Worm (Caenorhabditis elegans): ENCODE data around the gene dbn-1.
"Not testable (repeated sequence)": the region's sequence is repeated elsewhere in the genome, so short reads cannot be mapped to it uniquely, and the experiment has no call there.

dbn-1 gene

ce11 chrIII:13761022-13761421 lies 847 bp downstream of the dbn-1 start:
- TF ChIP-seq cebp-1 (GFP tag; IDR thresholded peaks at IDR 0.05) (no peak), cebp-1 (tag; optimal IDR thresholded peaks at IDR 0.05) (no peak), zfh-2 (GFP tag; conservative IDR thresholded peaks at IDR 0.05) (0 out of 2 replicates have a peak, but pooled peaks have one; percentile 42), ceh-91 (GFP tag; IDR thresholded peaks at IDR 0.05) (no peak), mcd-1 (GFP tag; IDR thresholded peaks at IDR 0.05) (no peak), F52B5.7 (tag; optimal IDR thresholded peaks at IDR 0.05) (no peak), ceh-79 (tag; optimal IDR thresholded peaks at IDR 0.05) (no peak)

- TF ChIP-seq cebp-2 (GFP tag; IDR thresholded peaks at IDR 0.05) (no peak), zfh-2 (GFP tag; conservative IDR thresholded peaks at IDR 0.05) (peak; percentile 55; the same call in 1 of the 2 replicates), egrh-3 (GFP tag; IDR thresholded peaks at IDR 0.05) (0 out of 2 replicates have a peak, but pooled peaks have one; percentile 12), nhr-179 (tag; optimal IDR thresholded peaks at IDR 0.05) (no peak), ama-1 (optimal IDR thresholded peaks at IDR 0.05) (no peak), ama-1 (GFP tag; optimal IDR thresholded peaks at IDR 0.05) (no peak), hsf-1 (GFP tag; IDR thresholded peaks at IDR 0.05) (0 out of 2 replicates have a peak, but pooled peaks have one; percentile 28)
Measured at ce11 chrIII:13759691-13760090, 2.2 kb downstream of the dbn-1 start.

ce11 chrIII:13755689-13756088 lies 6.2 kb downstream of the dbn-1 start, which contains the start of gene toca-2:
Gene toca-2 (plus strand): TSS chrIII:13755896.
- peak; percentile 91 for TF ChIP-seq F33H1.4 (GFP tag; IDR thresholded peaks at IDR 0.05)
- no peak for TF ChIP-seq Y53F4B.3 (GFP tag; IDR thresholded peaks at IDR 0.05)
- TF ChIP-seq F23B12.7 (tag; optimal IDR thresholded peaks at IDR 0.05; ENCODE audit: insufficient read depth) = no peak
- no peak for TF ChIP-seq lsy-27 (tag; optimal IDR thresholded peaks at IDR 0.05; ENCODE audit: borderline replicate concordance, insufficient read depth)
- no peak for TF ChIP-seq snpc-4 (GFP tag; optimal IDR thresholded peaks at IDR 0.05)
- peak in 1 of 4 experiments; percentile 7 for TF ChIP-seq snpc-4 (tag; optimal IDR thresholded peaks at IDR 0.05)
- peak; percentile 14 for TF ChIP-seq F49E8.2 (tag; optimal IDR thresholded peaks at IDR 0.05; ENCODE audit: insufficient read depth)
- peak; percentile 64 for TF ChIP-seq madf-8 (GFP tag; conservative IDR thresholded peaks at IDR 0.05)
- TF ChIP-seq him-1 (tag; optimal IDR thresholded peaks at IDR 0.05) = no peak
- TF ChIP-seq F37B4.10 (GFP tag; IDR thresholded peaks at IDR 0.05) = no peak
- TF ChIP-seq D2030.7 (GFP tag; IDR thresholded peaks at IDR 0.05) = peak; percentile 73
- TF ChIP-seq ceh-27 (GFP tag; optimal IDR thresholded peaks at IDR 0.05) = no peak
- peak; percentile 87 for TF ChIP-seq madf-6 (GFP tag; IDR thresholded peaks at IDR 0.05)
- TF ChIP-seq xnd-1 (tag; optimal IDR thresholded peaks at IDR 0.05) = peak; percentile 87
- peak; percentile 93 for TF ChIP-seq lsl-1 (GFP tag; optimal IDR thresholded peaks at IDR 0.05)
- peak; percentile 37 for TF ChIP-seq efl-1 (GFP tag; optimal IDR thresholded peaks at IDR 0.05)
- TF ChIP-seq dox-1 (GFP tag; IDR thresholded peaks at IDR 0.05) = 0 out of 2 replicates have a peak, but pooled peaks have one; percentile 22
- peak; percentile 74 for TF ChIP-seq lin-54 (GFP tag; optimal IDR thresholded peaks at IDR 0.05)
- TF ChIP-seq rpc-1 (optimal IDR thresholded peaks at IDR 0.05) = no peak
- TF ChIP-seq rpc-1 (tag; optimal IDR thresholded peaks at IDR 0.05) = no peak

ce11 chrIII:13751144-13751543 lies 10.7 kb downstream of the dbn-1 start, which contains the start of gene mlc-7:
Gene mlc-7 (plus strand): TSS chrIII:13751444.
- TF ChIP-seq let-607, T07F8.4, K12H6.12 (tag; optimal IDR thresholded peaks at IDR 0.05): not testable (repeated sequence)

Data from whole organism, young adult.